Worm (Caenorhabditis elegans): ENCODE results near the gene zig-8.

ce11 chrIII:13127157-13127556, 7.5 kb downstream of the zig-8 start:
- TF ChIP-seq hmbx-1 (tag; optimal IDR thresholded peaks at IDR 0.05) (no peak), ama-1 (optimal IDR thresholded peaks at IDR 0.05) (no peak), sea-1 (GFP tag; conservative IDR thresholded peaks at IDR 0.05) (no peak), flt-1 (GFP tag; IDR thresholded peaks at IDR 0.05) (no peak), scrt-1 (GFP tag; IDR thresholded peaks at IDR 0.05) (no peak), aly-1 (tag; optimal IDR thresholded peaks at IDR 0.05) (no peak), tbx-11 (GFP tag; IDR thresholded peaks at IDR 0.05) (no peak), ceh-36 (tag; optimal IDR thresholded peaks at IDR 0.05) (no peak)

Measured in whole organism, early embryonic.